Fruit fly (Drosophila melanogaster) whole organism, adult: ENCODE measurements around the gene KP78b.

Source experiments
- CG12768 ChIP-seq: fragments of 200-800 bp; sonication (Bioruptor generic); optimal IDR thresholded peaks from 2 replicates; lab custom pipeline; 2017; ENCODE audit warnings: missing biosample characterization, missing genetic modification characterization, mild to moderate bottlenecking, moderate library complexity, missing genetic modification reagents
- CG14711 ChIP-seq: fragments of 200-800 bp; sonication (Bioruptor generic); optimal IDR thresholded peaks from 2 replicates; lab custom pipeline; 2018; ENCODE audit warnings: missing biosample characterization, mild to moderate bottlenecking, missing genetic modification characterization, moderate library complexity
- CG1620 ChIP-seq: fragments of 200-800 bp; sonication (Bioruptor generic); optimal IDR thresholded peaks from 2 replicates; lab custom pipeline; 2016; ENCODE audit warnings: missing biosample characterization, missing genetic modification characterization
- CG33017 ChIP-seq: fragments of 200-800 bp; sonication (Bioruptor generic); optimal IDR thresholded peaks from 2 replicates; lab custom pipeline; 2018; ENCODE audit warnings: missing biosample characterization, mild to moderate bottlenecking, missing genetic modification characterization, moderate library complexity
- CG5204 ChIP-seq: fragments of 200-800 bp; sonication (Bioruptor generic); optimal IDR thresholded peaks from 2 replicates; lab custom pipeline; 2016; ENCODE audit warnings: missing biosample characterization, missing genetic modification characterization
- CG7101 ChIP-seq: fragments of 200-800 bp; sonication (Bioruptor generic); optimal IDR thresholded peaks from 2 replicates; lab custom pipeline; 2018; ENCODE audit warnings: missing biosample characterization, mild to moderate bottlenecking, missing genetic modification characterization, moderate library complexity
- Crg-1 ChIP-seq: fragments of 200-800 bp; sonication (Bioruptor generic); optimal IDR thresholded peaks from 2 replicates; lab custom pipeline; 2016; ENCODE audit warnings: missing biosample characterization, missing genetic modification characterization
- bab1 ChIP-seq: fragments of 200-800 bp; sonication (Bioruptor generic); optimal IDR thresholded peaks from 3 replicates; lab custom pipeline; 2019; ENCODE audit warnings: missing biosample characterization, mild to moderate bottlenecking, missing genetic modification characterization, moderate library complexity
- kay ChIP-seq: fragments of 200-800 bp; sonication (Bioruptor generic); peaks from one replicate; lab custom pipeline; 2016; ENCODE audit warnings: missing biosample characterization, missing genetic modification characterization, borderline replicate concordance
- pad ChIP-seq: fragments of 200-800 bp; sonication (Bioruptor generic); optimal IDR thresholded peaks from 3 replicates; lab custom pipeline; 2017; ENCODE audit warnings: missing biosample characterization, missing genetic modification characterization, mild to moderate bottlenecking, moderate library complexity, missing genetic modification reagents
- toe ChIP-seq: fragments of 200-800 bp; sonication (Bioruptor generic); optimal IDR thresholded peaks from 2 replicates; lab custom pipeline; 2016; ENCODE audit warnings: missing biosample characterization, missing genetic modification characterization

DNA sequence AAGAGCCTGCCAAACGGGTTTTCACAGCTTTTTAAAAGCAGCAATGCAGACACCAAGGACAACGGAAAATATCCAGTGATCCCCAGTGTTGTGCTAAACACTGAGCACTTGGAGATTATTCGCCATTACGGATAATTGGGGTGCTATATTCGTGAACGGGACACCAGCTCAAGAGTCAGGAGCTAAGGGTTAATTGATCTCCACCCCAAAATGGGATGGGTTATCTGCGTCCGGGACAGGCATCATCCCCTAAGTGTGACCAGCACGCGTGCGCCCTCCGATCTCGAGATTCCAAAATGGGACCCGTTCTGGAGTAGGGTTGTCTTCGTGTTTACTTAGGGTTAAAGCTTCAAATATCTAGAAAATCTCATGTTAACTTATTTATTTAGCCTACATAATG, 47.0 kb downstream of the KP78b start:
- TF ChIP-seq CG33017: no peak
- no peak for TF ChIP-seq toe (GFP tag; lab: Kevin White, UChicago)
- TF ChIP-seq CG12768: no peak
- no peak for TF ChIP-seq kay
- no peak for TF ChIP-seq CG7101
- no peak for TF ChIP-seq CG1620 (GFP tag; lab: Kevin White, UChicago)
- TF ChIP-seq Crg-1 (GFP tag; lab: Kevin White, UChicago): no peak
- no peak for TF ChIP-seq bab1 (GFP tag; lab: Kevin White, UChicago)
- TF ChIP-seq pad: no peak
- no peak for TF ChIP-seq CG5204 (GFP tag; lab: Kevin White, UChicago)
- TF ChIP-seq CG14711 (tag; lab: Kevin White, UChicago): no peak
